Fruit fly (Drosophila melanogaster): ENCODE measurements around the gene CG13284.

dm6 chr2L:16796104-16796645 is 52.3 kb downstream of the CG13284 start, which contains the start of gene Ugt37E1:
- no peak for TF ChIP-seq Myc (optimal IDR thresholded peaks at IDR 0.05)
- no peak for TF ChIP-seq insv (optimal IDR thresholded peaks at IDR 0.05)
- no peak for TF ChIP-seq psq (optimal IDR thresholded peaks at IDR 0.05)
- no peak for TF ChIP-seq h (optimal IDR thresholded peaks at IDR 0.05)

All from Kc167 (cell line).